Worm (Caenorhabditis elegans) whole organism, early embryonic: ENCODE measurements around the gene srv-2.

Experiments
- B0310.2 ChIP-seq: sonication (generic microtip); optimal IDR thresholded peaks from 2 replicates; lab custom pipeline; 2016; ENCODE audit warnings: mild to moderate bottlenecking, missing genetic modification characterization, missing compliant biosample characterization
- F13C5.2 ChIP-seq: sonication (generic microtip); optimal IDR thresholded peaks from 2 replicates; lab custom pipeline; 2017; ENCODE audit warnings: mild to moderate bottlenecking, missing genetic modification characterization, inconsistent platforms, missing compliant biosample characterization
- aly-1 ChIP-seq: sonication (generic microtip); optimal IDR thresholded peaks from 2 replicates; lab custom pipeline; 2016; ENCODE audit warnings: missing genetic modification characterization, missing compliant biosample characterization
- ama-1 ChIP-seq: fragments of 150-350 bp; optimal IDR thresholded peaks from 2 replicates; lab custom pipeline; 2014
- ceh-13 ChIP-seq: fragments of 200-800 bp; sonication (Bioruptor generic); optimal IDR thresholded peaks from 2 replicates; lab custom pipeline; 2018; ENCODE audit warnings: mild to moderate bottlenecking, missing genetic modification characterization, missing compliant biosample characterization
- ceh-36 ChIP-seq: sonication (generic microtip); optimal IDR thresholded peaks from 2 replicates; lab custom pipeline; 2016; ENCODE audit warnings: missing genetic modification characterization, inconsistent platforms, missing compliant biosample characterization
- ets-7 ChIP-seq: sonication (generic microtip); optimal IDR thresholded peaks from 2 replicates; lab custom pipeline; 2016; ENCODE audit warnings: missing genotype, missing genetic modification characterization, missing compliant biosample characterization
- flt-1 ChIP-seq: fragments of 200-800 bp; sonication (Bioruptor generic); IDR thresholded peaks from 2 replicates; pipeline ENCODE4 v1.3.6; 2022; ENCODE audit warnings: missing genetic modification characterization, missing compliant biosample characterization
- hmbx-1 ChIP-seq: sonication (generic microtip); optimal IDR thresholded peaks from 2 replicates; lab custom pipeline; 2016; ENCODE audit warnings: mild to moderate bottlenecking, missing genetic modification characterization, missing compliant biosample characterization
- hmg-4 ChIP-seq: fragments of 200-800 bp; sonication (Bioruptor generic); optimal IDR thresholded peaks from 2 replicates; lab custom pipeline; 2018; ENCODE audit warnings: mild to moderate bottlenecking, missing genetic modification characterization, missing compliant biosample characterization
- hnd-1 ChIP-seq: sonication (generic microtip); optimal IDR thresholded peaks from 2 replicates; lab custom pipeline; 2016; ENCODE audit warnings: missing genetic modification characterization, missing compliant biosample characterization
- pes-1 ChIP-seq: fragments of 200-800 bp; sonication (Bioruptor generic); IDR thresholded peaks from 2 replicates; pipeline ENCODE4 v1.3.6; 2022; ENCODE audit warnings: missing genetic modification reagents, missing genetic modification characterization, missing compliant biosample characterization
- scrt-1 ChIP-seq: fragments of 200-800 bp; sonication (Bioruptor generic); IDR thresholded peaks from 2 replicates; pipeline ENCODE4 v1.3.6; 2022; ENCODE audit warnings: missing genetic modification characterization, missing compliant biosample characterization
- sea-1 ChIP-seq: fragments of 200-800 bp; sonication (Bioruptor generic); conservative IDR thresholded peaks from 2 replicates; pipeline ENCODE4 v1.3.6; 2022; ENCODE audit warnings: missing genetic modification characterization, missing compliant biosample characterization
- tbx-11 ChIP-seq: fragments of 200-800 bp; sonication (Bioruptor generic); IDR thresholded peaks from 2 replicates; pipeline ENCODE4 v1.3.6; 2022; ENCODE audit warnings: missing genetic modification characterization, missing compliant biosample characterization
- tbx-37 ChIP-seq: fragments of 200-800 bp; sonication (Bioruptor generic); conservative IDR thresholded peaks from 2 replicates; pipeline ENCODE4 v1.3.6; 2022; ENCODE audit warnings: missing genetic modification reagents, missing genetic modification characterization, missing compliant biosample characterization
- tra-4 ChIP-seq: sonication (generic microtip); optimal IDR thresholded peaks from 2 replicates; lab custom pipeline; 2017; ENCODE audit warnings: missing genetic modification characterization, missing compliant biosample characterization

The srv-2 gene

DNA sequence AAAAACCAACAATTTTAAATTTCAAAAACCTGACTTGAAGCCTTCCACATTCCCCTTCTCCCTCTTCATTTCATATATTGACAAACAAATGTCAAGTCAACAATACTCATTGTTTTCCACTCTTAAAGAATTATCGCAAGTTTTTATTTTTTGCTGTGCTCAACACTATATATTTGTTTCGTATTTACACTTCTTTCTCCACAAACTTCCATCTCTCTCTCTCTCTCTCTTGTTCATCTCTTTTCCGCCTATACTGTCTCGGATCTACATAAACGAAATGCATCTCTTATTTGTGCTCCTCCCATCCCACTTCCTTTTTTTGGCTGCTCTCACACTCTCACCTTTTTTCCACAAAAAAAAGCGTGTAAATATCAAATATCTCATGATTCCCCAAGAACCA is 10.7 kb upstream of the srv-2 start, which contains the start of gene C14A4.12:
C14A4.12 (plus strand) TSS at position 301 of the 400 bp plus-strand sequence.
- no peak for TF ChIP-seq ceh-36 (tag; lab: Kevin White, UChicago)
- no peak for TF ChIP-seq hmg-4
- no peak for TF ChIP-seq ceh-13 (GFP tag; lab: Kevin White, UChicago)
- TF ChIP-seq tbx-11 (GFP tag; lab: Robert Waterston, UW): no peak
- TF ChIP-seq pes-1 (GFP tag; lab: Robert Waterston, UW): no peak
- no peak for TF ChIP-seq ama-1 (lab: Kevin White, UChicago)
- no peak for TF ChIP-seq hnd-1 (tag; lab: Kevin White, UChicago)
- TF ChIP-seq B0310.2: no peak
- TF ChIP-seq sea-1: no peak
- no peak for TF ChIP-seq scrt-1 (GFP tag; lab: Robert Waterston, UW)
- no peak for TF ChIP-seq ets-7 (tag; lab: Kevin White, UChicago)
- TF ChIP-seq tra-4: no peak
- TF ChIP-seq hmbx-1 (tag; lab: Kevin White, UChicago): no peak
- no peak for TF ChIP-seq tbx-37 (GFP tag; lab: Robert Waterston, UW)
- TF ChIP-seq flt-1: no peak
- TF ChIP-seq F13C5.2: no peak
- no peak for TF ChIP-seq aly-1 (tag; lab: Kevin White, UChicago)

DNA sequence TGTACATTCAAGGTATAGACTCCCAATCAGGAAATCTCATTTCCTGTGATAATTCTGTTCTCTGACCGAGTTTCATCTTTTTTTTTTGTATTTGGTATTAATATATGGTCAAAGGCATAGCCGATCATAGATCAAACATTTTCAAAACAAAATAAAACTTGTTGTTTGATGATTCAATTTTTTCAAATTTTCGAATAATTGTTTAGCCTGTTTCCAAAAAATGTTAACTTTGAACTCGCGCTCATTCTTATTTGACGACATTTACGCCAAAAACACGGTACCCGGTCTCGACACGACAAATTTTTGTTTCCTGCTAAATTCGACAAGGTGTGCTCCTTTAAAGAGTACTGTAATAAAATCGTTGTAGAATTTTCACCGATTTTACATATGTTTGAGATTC is 6.7 kb upstream of the srv-2 start:
- no peak for TF ChIP-seq hmg-4
- TF ChIP-seq B0310.2: no peak
- TF ChIP-seq aly-1 (tag; lab: Kevin White, UChicago): no peak
- TF ChIP-seq flt-1: no peak
- no peak for TF ChIP-seq tbx-11 (GFP tag; lab: Robert Waterston, UW)
- TF ChIP-seq tra-4: no peak

DNA sequence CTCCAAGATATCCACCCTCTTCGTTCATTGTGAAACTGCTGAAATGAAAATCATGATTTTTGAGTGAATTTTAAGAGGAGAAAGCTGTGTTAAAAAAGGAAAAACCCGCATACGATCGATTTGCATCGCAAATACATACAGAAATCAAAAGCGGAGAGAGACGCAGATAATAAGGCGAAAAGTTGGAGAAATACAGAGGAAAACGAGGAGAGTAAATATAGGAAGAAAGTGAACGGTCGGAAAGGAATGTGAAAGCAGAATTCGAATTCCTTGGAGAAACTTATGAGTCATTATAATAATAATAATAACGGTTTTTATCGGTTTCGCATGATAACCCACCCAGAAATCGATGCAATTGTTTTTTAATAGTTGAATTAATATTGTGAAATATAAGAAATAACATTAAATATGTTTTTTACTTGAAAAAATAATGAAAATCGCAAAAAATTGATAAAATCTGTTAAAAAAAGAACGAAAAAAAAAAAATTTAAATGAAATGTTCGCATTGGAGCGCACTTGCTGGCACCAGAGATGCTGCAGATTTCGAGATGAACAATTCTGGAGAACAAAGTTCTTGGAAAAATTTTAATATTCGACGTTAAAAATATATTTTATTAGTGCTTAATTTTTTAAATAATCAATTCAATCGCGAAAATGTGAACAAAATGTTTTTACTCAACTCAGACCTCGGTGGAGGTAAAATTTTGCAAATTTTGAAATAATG is 5.3 kb upstream of the srv-2 start, which contains the start of gene ccm-3:
ccm-3 (minus strand) TSS at position 38 of the 724 bp plus-strand sequence.
- no peak for TF ChIP-seq flt-1
- TF ChIP-seq ets-7 (tag; lab: Kevin White, UChicago): no peak
- no peak for TF ChIP-seq pes-1 (GFP tag; lab: Robert Waterston, UW)
- no peak for TF ChIP-seq tbx-11 (GFP tag; lab: Robert Waterston, UW)
- TF ChIP-seq ceh-13 (GFP tag; lab: Kevin White, UChicago): no peak

DNA sequence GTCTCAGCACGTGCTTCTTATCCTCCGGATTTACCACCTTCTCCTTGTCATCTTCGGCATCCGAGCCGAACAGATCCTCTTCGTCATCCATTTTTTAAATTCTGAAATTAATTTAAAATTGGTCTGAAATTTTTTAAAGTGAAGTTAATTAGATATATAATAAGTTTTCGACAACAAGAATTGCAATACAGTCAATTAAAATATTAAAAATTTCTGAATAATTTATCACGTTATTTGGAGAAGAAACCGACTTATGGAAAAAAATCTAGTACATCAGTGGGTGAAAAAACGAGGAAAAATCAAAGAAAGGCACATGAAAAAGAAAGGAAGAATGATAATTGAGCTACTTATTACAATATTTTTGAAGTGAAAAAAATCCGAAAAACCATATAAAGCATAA is 3.4 kb upstream of the srv-2 start, which contains the start of gene taf-13:
taf-13 (minus strand) TSS at position 101 of the 400 bp plus-strand sequence.
- no peak for TF ChIP-seq pes-1 (GFP tag; lab: Robert Waterston, UW)
- TF ChIP-seq scrt-1 (GFP tag; lab: Robert Waterston, UW): no peak
- no peak for TF ChIP-seq sea-1
- TF ChIP-seq tra-4: no peak
- TF ChIP-seq tbx-11 (GFP tag; lab: Robert Waterston, UW): no peak
- TF ChIP-seq hmbx-1 (tag; lab: Kevin White, UChicago): no peak
- no peak for TF ChIP-seq hnd-1 (tag; lab: Kevin White, UChicago)
- no peak for TF ChIP-seq hmg-4
- no peak for TF ChIP-seq F13C5.2
- no peak for TF ChIP-seq ceh-36 (tag; lab: Kevin White, UChicago)
- no peak for TF ChIP-seq flt-1
- TF ChIP-seq ets-7 (tag; lab: Kevin White, UChicago): no peak
- no peak for TF ChIP-seq B0310.2
- no peak for TF ChIP-seq aly-1 (tag; lab: Kevin White, UChicago)

DNA sequence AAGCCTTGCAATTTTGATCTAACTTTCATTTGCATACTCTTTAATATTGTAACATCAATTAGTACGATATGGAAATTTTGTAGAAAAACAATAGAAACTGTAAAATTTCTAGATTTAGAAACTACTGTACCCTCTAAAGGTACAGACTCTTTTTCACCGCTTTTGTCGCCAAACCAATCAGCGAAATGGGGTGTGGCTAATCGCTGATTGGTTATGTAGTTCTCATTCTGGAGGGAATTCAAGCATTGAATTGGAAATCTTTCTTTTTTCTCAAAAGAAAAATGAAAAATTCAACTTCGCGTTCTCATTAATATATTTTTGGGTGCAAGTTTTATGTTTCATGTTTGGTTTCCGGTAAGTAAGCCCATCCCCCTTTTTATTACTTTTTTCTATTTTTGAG is 1.5 kb upstream of the srv-2 start:
- TF ChIP-seq tra-4 (no peak), pes-1 (GFP tag; lab: Robert Waterston, UW) (no peak), F13C5.2 (no peak), hnd-1 (tag; lab: Kevin White, UChicago) (no peak), aly-1 (tag; lab: Kevin White, UChicago) (no peak), ceh-13 (GFP tag; lab: Kevin White, UChicago) (no peak), hmbx-1 (tag; lab: Kevin White, UChicago) (no peak), hmg-4 (no peak)

DNA sequence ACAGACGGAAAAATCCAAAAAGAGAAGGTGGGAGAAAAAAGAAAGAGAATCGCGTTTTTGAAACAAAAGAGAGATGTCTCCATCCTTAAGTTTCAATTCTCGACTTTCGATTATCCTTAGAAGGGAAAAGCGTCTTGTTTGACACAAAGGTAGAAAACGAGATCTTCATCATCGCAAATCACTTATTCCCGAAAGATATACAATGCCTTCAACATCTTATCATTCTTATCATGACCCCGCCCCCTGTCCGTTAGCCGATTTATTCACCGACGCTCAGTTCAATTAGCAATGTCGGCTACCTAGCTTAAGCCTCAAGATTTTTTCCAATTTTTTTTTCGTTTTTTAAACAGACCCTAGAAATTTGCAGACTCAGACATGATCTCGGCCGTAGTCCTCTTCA is 3.1 kb downstream of the srv-2 start, which contains the start of gene C14A4.9:
C14A4.9 (plus strand) TSS at position 368 of the 400 bp plus-strand sequence.
- TF ChIP-seq hmbx-1 (tag; lab: Kevin White, UChicago) (no peak), ama-1 (lab: Kevin White, UChicago) (no peak)

DNA sequence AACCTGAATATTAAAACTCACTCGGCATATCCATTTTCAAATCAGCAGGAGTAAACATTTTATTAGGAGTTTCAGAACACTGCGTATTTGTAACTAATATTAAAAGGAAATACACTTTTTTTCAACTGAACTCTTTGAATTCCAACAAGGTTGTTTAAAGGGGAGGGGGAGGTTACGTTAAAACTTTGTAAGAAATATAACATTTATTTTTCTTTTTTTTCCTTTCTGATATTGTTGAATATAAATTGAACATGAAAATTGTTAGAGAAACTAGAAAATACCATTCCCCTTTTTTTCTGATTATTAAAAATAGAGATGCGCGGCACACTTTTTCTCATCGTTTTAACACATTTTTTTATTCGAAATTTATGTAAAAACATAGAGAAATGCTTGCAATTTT is 4.0 kb downstream of the srv-2 start, which contains the start of gene C14A4.8:
C14A4.8 (minus strand) TSS at position 101 of the 400 bp plus-strand sequence.
- TF ChIP-seq flt-1: no peak
- TF ChIP-seq hmbx-1 (tag; lab: Kevin White, UChicago): no peak
- TF ChIP-seq pes-1 (GFP tag; lab: Robert Waterston, UW): no peak
- TF ChIP-seq ceh-36 (tag; lab: Kevin White, UChicago): no peak
- no peak for TF ChIP-seq scrt-1 (GFP tag; lab: Robert Waterston, UW)
- no peak for TF ChIP-seq hnd-1 (tag; lab: Kevin White, UChicago)
- no peak for TF ChIP-seq aly-1 (tag; lab: Kevin White, UChicago)
- TF ChIP-seq tbx-37 (GFP tag; lab: Robert Waterston, UW): no peak
- no peak for TF ChIP-seq F13C5.2
- TF ChIP-seq ama-1 (lab: Kevin White, UChicago): no peak
- TF ChIP-seq ceh-13 (GFP tag; lab: Kevin White, UChicago): no peak
- no peak for TF ChIP-seq sea-1
- no peak for TF ChIP-seq B0310.2
- no peak for TF ChIP-seq ets-7 (tag; lab: Kevin White, UChicago)
- no peak for TF ChIP-seq hmg-4
- TF ChIP-seq tbx-11 (GFP tag; lab: Robert Waterston, UW): no peak
- TF ChIP-seq tra-4: no peak

DNA sequence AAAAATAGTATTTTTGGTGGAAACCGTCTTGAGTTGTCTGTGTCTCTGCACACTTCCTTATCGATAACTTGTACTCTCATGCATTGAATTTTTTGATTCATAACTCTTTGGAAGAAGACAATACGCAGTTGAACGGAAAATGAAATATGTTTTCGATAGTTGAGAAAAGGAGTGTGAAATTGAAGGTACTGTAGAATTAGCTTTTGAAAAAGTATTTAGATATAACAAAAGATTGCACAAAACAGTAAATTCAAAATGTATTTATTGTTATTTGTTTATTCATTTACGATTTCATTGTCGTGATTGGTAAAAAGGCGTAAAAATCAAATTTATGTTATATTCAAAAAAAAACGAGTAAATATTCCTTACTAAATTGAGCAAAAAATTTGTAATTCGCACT is 5.6 kb downstream of the srv-2 start, which contains the start of gene C14A4.7:
C14A4.7 (minus strand) TSS at position 101 of the 400 bp plus-strand sequence.
- TF ChIP-seq sea-1: no peak
- TF ChIP-seq scrt-1 (GFP tag; lab: Robert Waterston, UW): no peak
- no peak for TF ChIP-seq B0310.2
- TF ChIP-seq tbx-11 (GFP tag; lab: Robert Waterston, UW): no peak
- no peak for TF ChIP-seq tra-4
- TF ChIP-seq hnd-1 (tag; lab: Kevin White, UChicago): no peak
- no peak for TF ChIP-seq flt-1
- TF ChIP-seq aly-1 (tag; lab: Kevin White, UChicago): no peak
- TF ChIP-seq ceh-13 (GFP tag; lab: Kevin White, UChicago): no peak
- no peak for TF ChIP-seq hmbx-1 (tag; lab: Kevin White, UChicago)
- TF ChIP-seq ama-1 (lab: Kevin White, UChicago): no peak
- TF ChIP-seq hmg-4: no peak
- TF ChIP-seq pes-1 (GFP tag; lab: Robert Waterston, UW): no peak
